Fruit fly (Drosophila melanogaster) whole organism, pupa: ENCODE results near the gene Nhe3.

Experiments
- CG15710 ChIP-seq: fragments of 200-800 bp; sonication (Bioruptor generic); optimal IDR thresholded peaks from 2 replicates; lab custom pipeline; 2018; ENCODE audit warnings: missing biosample characterization, mild to moderate bottlenecking, missing genetic modification characterization, moderate library complexity
- CG17806 ChIP-seq: fragments of 200-800 bp; sonication (Bioruptor generic); optimal IDR thresholded peaks from 2 replicates; lab custom pipeline; 2018; ENCODE audit warnings: missing biosample characterization, mild to moderate bottlenecking, missing genetic modification characterization, moderate library complexity
- CG8159 ChIP-seq: fragments of 200-800 bp; sonication (Bioruptor generic); optimal IDR thresholded peaks from 3 replicates; lab custom pipeline; 2018; ENCODE audit warnings: missing biosample characterization, mild to moderate bottlenecking, missing genetic modification characterization, moderate library complexity
- Ets98B ChIP-seq: fragments of 200-800 bp; sonication (Bioruptor generic); IDR thresholded peaks from 2 replicates; pipeline ENCODE4 v1.3.6; 2022; ENCODE audit warnings: missing biosample characterization, missing genetic modification characterization
- Snoo ChIP-seq: fragments of 200-800 bp; sonication (Bioruptor generic); optimal IDR thresholded peaks from 3 replicates; lab custom pipeline; 2017; ENCODE audit warnings: missing biosample characterization, mild to moderate bottlenecking, missing genetic modification characterization, inconsistent platforms
- fd96Ca ChIP-seq: fragments of 200-800 bp; sonication (Bioruptor generic); IDR thresholded peaks from 3 replicates; pipeline ENCODE4 v1.3.6; 2022; ENCODE audit warnings: missing biosample characterization, missing genetic modification characterization

DNA sequence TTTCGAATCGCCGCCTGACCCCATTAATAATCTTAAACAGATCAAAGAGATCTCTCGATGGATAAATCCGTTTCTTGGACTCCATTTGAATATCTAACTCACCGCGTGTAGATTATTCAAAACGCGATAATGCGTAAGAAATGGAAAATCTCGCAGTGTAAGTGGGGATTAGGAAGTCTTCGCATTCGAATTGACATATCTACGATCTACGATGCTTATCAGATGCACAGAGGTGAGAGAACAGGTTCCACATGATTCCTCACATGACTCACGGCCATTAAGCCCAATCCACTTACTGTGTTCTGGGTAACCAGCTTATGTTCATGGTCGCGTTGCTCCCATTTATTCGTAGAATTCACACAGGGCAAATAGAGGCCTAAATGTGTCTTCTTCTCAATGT, 12.1 kb upstream of the Nhe3 start:
- TF ChIP-seq Ets98B (no peak), CG8159 (tag; lab: Kevin White, UChicago) (no peak), CG17806 (no peak), fd96Ca (GFP tag; lab: Robert Waterston, UW) (no peak), Snoo (tag; lab: Kevin White, UChicago) (no peak), CG15710 (tag; lab: Kevin White, UChicago) (no peak)
